Fruit fly (Drosophila melanogaster) whole organism, embryonic: ENCODE results near the gene CG15160.

Experiments used
- CG11456 ChIP-seq: fragments of 200-800 bp; sonication (Bioruptor generic); IDR thresholded peaks from 3 replicates; pipeline ENCODE4 v1.3.6; 2022; ENCODE audit warnings: missing biosample characterization, missing genetic modification characterization
- CG2875 ChIP-seq: fragments of 200-800 bp; sonication (Bioruptor generic); optimal IDR thresholded peaks from 2 replicates; lab custom pipeline; 2017; ENCODE audit warnings: missing biosample characterization, mild to moderate bottlenecking, missing genetic modification characterization, missing genetic modification reagents
- CG7556 ChIP-seq: fragments of 200-800 bp; sonication (Bioruptor generic); optimal IDR thresholded peaks from 2 replicates; lab custom pipeline; 2017; ENCODE audit warnings: missing biosample characterization, mild to moderate bottlenecking, missing genetic modification characterization
- CG7928 ChIP-seq: fragments of 200-800 bp; sonication (Bioruptor generic); optimal IDR thresholded peaks from 2 replicates; lab custom pipeline; 2017; ENCODE audit warnings: missing biosample characterization, mild to moderate bottlenecking, missing genetic modification characterization
- CG9797 ChIP-seq: fragments of 200-800 bp; sonication (Bioruptor generic); optimal IDR thresholded peaks from 3 replicates; lab custom pipeline; 2018; ENCODE audit warnings: missing biosample characterization, mild to moderate bottlenecking, missing genetic modification characterization
- Poxn ChIP-seq: fragments of 200-800 bp; sonication (Bioruptor generic); IDR thresholded peaks from 2 replicates; pipeline ENCODE4 v1.3.6; 2022; ENCODE audit warnings: missing biosample characterization, missing genetic modification characterization
- caup ChIP-seq: fragments of 200-800 bp; sonication (Bioruptor generic); optimal IDR thresholded peaks from 3 replicates; lab custom pipeline; 2017; ENCODE audit warnings: missing biosample characterization, mild to moderate bottlenecking, missing genetic modification characterization, moderate library complexity; ENCODE audit not compliant: severe bottlenecking
- dati ChIP-seq: fragments of 200-800 bp; sonication (Bioruptor generic); IDR thresholded peaks from 2 replicates; pipeline ENCODE4 v1.3.6; 2022; ENCODE audit warnings: missing biosample characterization, missing genetic modification characterization
- hth ChIP-seq: fragments of >200 bp; optimal IDR thresholded peaks from 2 replicates; lab custom pipeline; 2017; ENCODE audit warnings: inconsistent platforms
- sisA ChIP-seq: fragments of 200-800 bp; sonication (Bioruptor generic); IDR thresholded peaks from 2 replicates; pipeline ENCODE4 v1.3.6; 2022; ENCODE audit warnings: missing biosample characterization, missing genetic modification characterization
- ssp ChIP-seq: fragments of 200-800 bp; sonication (Bioruptor generic); IDR thresholded peaks from 2 replicates; pipeline ENCODE4 v1.3.6; 2022; ENCODE audit warnings: missing biosample characterization, missing genetic modification characterization

DNA sequence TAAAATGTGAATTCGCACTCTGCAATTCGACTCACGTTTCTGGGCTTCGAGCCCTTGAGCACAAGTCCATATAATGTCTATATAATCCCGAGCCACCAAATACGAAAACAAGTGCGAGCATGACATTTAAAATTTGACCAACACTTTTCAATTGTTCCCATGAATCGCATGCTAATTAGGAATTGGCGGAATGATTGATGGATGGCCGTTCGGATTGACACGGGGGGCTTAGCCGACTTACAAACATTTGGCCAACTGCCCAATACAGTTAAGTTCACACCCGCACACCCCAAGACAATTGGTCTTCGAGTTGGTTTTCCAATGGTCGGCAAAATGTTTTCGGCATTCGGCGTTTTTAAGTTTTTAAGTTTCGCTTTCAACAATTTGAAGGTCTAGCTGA lies 50.4 kb downstream of the CG15160 start:
- no peak for TF ChIP-seq CG11456 (GFP tag; lab: Robert Waterston, UW)
- no peak for TF ChIP-seq CG7928
- TF ChIP-seq CG7556 (GFP tag; lab: Kevin White, UChicago): no peak
- no peak for TF ChIP-seq CG2875
- no peak for TF ChIP-seq sisA (GFP tag; lab: Robert Waterston, UW)
- TF ChIP-seq CG9797 (GFP tag; lab: Kevin White, UChicago): no peak
- TF ChIP-seq caup (GFP tag; lab: Kevin White, UChicago): no peak
- no peak for TF ChIP-seq Poxn (GFP tag; lab: Robert Waterston, UW)
- no peak for TF ChIP-seq ssp
- no peak for TF ChIP-seq hth (lab: Kevin White, UChicago)
- TF ChIP-seq dati: no peak
